Fruit fly (Drosophila melanogaster): Measurements from ENCODE around the gene S.
A peak's percentile ranks its signal among the peaks of the same experiment; 100 is the strongest.

The S gene

DNA sequence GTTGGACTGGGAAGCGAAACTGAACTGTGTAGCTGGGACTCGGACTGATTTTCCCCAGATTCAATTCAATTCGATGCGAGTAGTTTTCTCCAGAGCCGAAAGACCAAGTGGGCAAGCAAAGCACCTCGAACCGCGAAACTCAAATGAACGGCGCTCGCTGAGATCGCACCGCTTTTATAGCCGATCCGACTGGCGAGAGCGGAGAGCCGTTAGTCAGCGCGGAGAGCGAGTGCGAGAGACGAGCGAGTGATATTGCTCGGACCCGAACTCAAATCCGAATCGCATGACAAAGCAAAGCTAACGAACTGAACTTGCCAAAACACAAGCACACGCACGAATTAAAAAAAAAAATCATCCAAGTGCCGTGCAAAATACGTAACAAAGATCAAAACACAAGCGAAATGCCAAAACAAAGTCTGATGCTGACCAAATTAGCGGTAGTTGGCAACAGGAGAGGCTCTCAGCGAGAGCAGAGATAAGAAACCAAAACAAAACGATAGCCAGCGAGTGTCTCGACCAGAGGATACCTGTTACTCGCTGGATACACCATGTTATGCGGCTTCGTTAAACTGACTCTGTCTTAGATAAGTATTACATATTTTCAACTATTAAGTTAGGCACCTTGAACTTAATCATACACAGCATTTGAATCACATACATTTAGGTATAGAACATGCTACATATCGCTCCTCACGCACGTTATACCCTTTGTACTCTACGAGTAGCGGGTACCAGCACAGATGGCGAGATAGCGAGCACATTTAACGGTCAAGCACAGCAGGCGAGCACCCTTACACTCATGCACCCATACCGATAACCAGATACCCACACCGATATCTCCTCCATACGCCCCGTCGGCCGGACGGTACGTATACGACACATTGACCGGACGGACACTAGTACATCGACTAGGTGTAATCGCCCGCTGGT lies 41.5 kb upstream of the S start (continued):
- TF ChIP-seq CG30403 (GFP tag; optimal IDR thresholded peaks at IDR 0.05) (peak; percentile 69), unpg (GFP tag; optimal IDR thresholded peaks at IDR 0.05) (peak; percentile 70), Oli (tag; optimal IDR thresholded peaks at IDR 0.05) (peak; percentile 64), Hsf (GFP tag; optimal IDR thresholded peaks at IDR 0.05) (peak; percentile 80), CG11456 (GFP tag; IDR thresholded peaks at IDR 0.05) (peak; percentile 66), ssp (GFP tag; IDR thresholded peaks at IDR 0.05) (peak; percentile 60), CG16815 (GFP tag; optimal IDR thresholded peaks at IDR 0.05) (peak; percentile 64), CG17612 (GFP tag; IDR thresholded peaks at IDR 0.05) (peak; percentile 20; the same call in 1 of the 2 replicates), so (GFP tag; IDR thresholded peaks at IDR 0.05) (peak; percentile 71), Hmx (GFP tag; optimal IDR thresholded peaks at IDR 0.05) (peak; percentile 6), CG2129 (GFP tag; IDR thresholded peaks at IDR 0.05; ENCODE audit: partially characterized antibody) (no peak), CG10959 (GFP tag; IDR thresholded peaks at IDR 0.05) (0 out of 2 replicates have a peak, but pooled peaks have one; percentile 32), Max (GFP tag; optimal IDR thresholded peaks at IDR 0.05) (peak; percentile 66), CG4854 (GFP tag; optimal IDR thresholded peaks at IDR 0.05) (peak; percentile 39), HHEX (GFP tag; optimal IDR thresholded peaks at IDR 0.05) (peak; percentile 65), Xrp1 (GFP tag; IDR thresholded peaks at IDR 0.05) (peak; percentile 75), CG2120 (GFP tag; optimal IDR thresholded peaks at IDR 0.05) (peak; percentile 94), CG6765 (GFP tag; optimal IDR thresholded peaks at IDR 0.05) (peak; percentile 45), CG6272 (GFP tag; IDR thresholded peaks at IDR 0.05) (peak; percentile 57), BEAF-32 (GFP tag; optimal IDR thresholded peaks at IDR 0.05) (no peak), HmgD (GFP tag; optimal IDR thresholded peaks at IDR 0.05) (peak; percentile 30), tap (tag; optimal IDR thresholded peaks at IDR 0.05) (peak; percentile 38), CG18476 (GFP tag; optimal IDR thresholded peaks at IDR 0.05) (peak; percentile 66), CG11560 (tag; IDR thresholded peaks at IDR 0.05) (peak; percentile 49), CG17186 (GFP tag; optimal IDR thresholded peaks at IDR 0.05) (no peak), pum (GFP tag; optimal IDR thresholded peaks at IDR 0.05) (peak; percentile 37), Kr (GFP tag; optimal IDR thresholded peaks at IDR 0.05) (no peak), CG7745 (tag; optimal IDR thresholded peaks at IDR 0.05) (no peak), ewg (GFP tag; optimal IDR thresholded peaks at IDR 0.05) (peak; percentile 53), abd-A (tag; optimal IDR thresholded peaks at IDR 0.05) (no peak), Lhr (GFP tag; optimal IDR thresholded peaks at IDR 0.05) (no peak), ase (GFP tag; IDR thresholded peaks at IDR 0.05) (peak; percentile 55; the same call in 1 of the 3 replicates), hb (GFP tag; IDR thresholded peaks at IDR 0.05; ENCODE audit: partially characterized antibody) (no peak), sisA (GFP tag; IDR thresholded peaks at IDR 0.05) (peak; percentile 69), Jarid2 (GFP tag; optimal IDR thresholded peaks at IDR 0.05) (peak; percentile 70), nmo (GFP tag; optimal IDR thresholded peaks at IDR 0.05) (peak; percentile 75), CG2116 (GFP tag; optimal IDR thresholded peaks at IDR 0.05) (peak; percentile 33), CG12942 (GFP tag; optimal IDR thresholded peaks at IDR 0.05) (peak; percentile 70), Optix (GFP tag; IDR thresholded peaks at IDR 0.05) (peak; percentile 51; the same call in 1 of the 3 replicates), CG15479 (GFP tag; optimal IDR thresholded peaks at IDR 0.05) (peak; percentile 78), crc (GFP tag; optimal IDR thresholded peaks at IDR 0.05) (no peak), cas (GFP tag; IDR thresholded peaks at IDR 0.05) (0 out of 2 replicates have a peak, but pooled peaks have one; percentile 18), CG18262 (tag; optimal IDR thresholded peaks at IDR 0.05) (peak; percentile 50), CG11504 (tag; optimal IDR thresholded peaks at IDR 0.05) (peak; percentile 73), stc (GFP tag; IDR thresholded peaks at IDR 0.05) (peak; percentile 64), Dll (GFP tag; IDR thresholded peaks at IDR 0.05; ENCODE audit: partially characterized antibody) (no peak), pita (GFP tag; optimal IDR thresholded peaks at IDR 0.05) (no peak), CG13296 (GFP tag; optimal IDR thresholded peaks at IDR 0.05) (peak; percentile 50)
